Worm (Caenorhabditis elegans): Measurements from ENCODE around the gene frpr-12.

Gene frpr-12

ce11 chrV:8906896-8907295 is 4.1 kb downstream of the frpr-12 start, which contains the start of gene frpr-11:
Gene frpr-11, plus strand, starts transcription at chrV:8907196.
- TF ChIP-seq hlh-13 (GFP tag; optimal IDR thresholded peaks at IDR 0.05) (no peak), pax-1 (tag; optimal IDR thresholded peaks at IDR 0.05) (no peak), unc-86 (tag; optimal IDR thresholded peaks at IDR 0.05) (no peak)

DNA sequence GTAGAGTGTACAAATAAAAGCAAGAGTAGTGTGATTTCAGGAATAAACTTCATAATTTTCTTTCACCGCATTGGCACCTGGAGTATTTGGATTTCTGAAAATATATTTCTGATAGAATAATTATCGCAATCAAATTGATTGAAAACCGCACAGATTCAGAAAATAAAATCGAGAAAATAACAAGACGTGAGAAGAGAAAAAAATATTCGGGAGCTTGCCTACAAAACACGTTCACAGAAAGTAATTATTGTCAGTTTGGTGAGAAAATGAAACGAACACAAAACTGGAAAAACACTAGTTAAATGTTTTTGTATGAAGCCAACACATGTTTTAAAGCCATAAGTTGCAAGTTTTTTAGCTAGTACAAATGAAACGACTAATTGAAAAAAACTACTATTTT is 11.1 kb downstream of the frpr-12 start, which contains the start of gene mod-1:
Gene mod-1 (minus strand): TSS at position 101 of the 400 bp plus-strand sequence.
- no peak for TF ChIP-seq ceh-48 (tag; optimal IDR thresholded peaks at IDR 0.05)
- no peak for TF ChIP-seq pag-3 (tag; optimal IDR thresholded peaks at IDR 0.05; ENCODE audit: borderline replicate concordance)
- TF ChIP-seq ttx-3 (tag; optimal IDR thresholded peaks at IDR 0.05): no peak
- TF ChIP-seq ceh-31 (tag; optimal IDR thresholded peaks at IDR 0.05): no peak
- no peak for TF ChIP-seq madf-2 (tag; optimal IDR thresholded peaks at IDR 0.05)
- TF ChIP-seq hlh-30 (tag; optimal IDR thresholded peaks at IDR 0.05; ENCODE audit: insufficient read depth): no peak
- no peak for TF ChIP-seq syd-9 (tag; optimal IDR thresholded peaks at IDR 0.05)
- TF ChIP-seq ets-4 (tag; optimal IDR thresholded peaks at IDR 0.05): no peak
- no peak for TF ChIP-seq dve-1 (tag; optimal IDR thresholded peaks at IDR 0.05)
- no peak for TF ChIP-seq ztf-16 (tag; optimal IDR thresholded peaks at IDR 0.05)
- TF ChIP-seq hlh-13 (GFP tag; optimal IDR thresholded peaks at IDR 0.05): no peak

ce11 chrV:8922781-8923180 is 20.0 kb downstream of the frpr-12 start, which contains the start of gene ttr-47:
Gene ttr-47, plus strand, starts transcription at chrV:8923088.
- TF ChIP-seq unc-55 (GFP tag; optimal IDR thresholded peaks at IDR 0.05) (peak; percentile 33), lin-11 (tag; optimal IDR thresholded peaks at IDR 0.05) (no peak), elt-2 (tag; optimal IDR thresholded peaks at IDR 0.05) (peak; percentile 47)

ce11 chrV:8927715-8928114 is 24.9 kb downstream of the frpr-12 start:
- TF ChIP-seq Y22D7AL.16 (tag; optimal IDR thresholded peaks at IDR 0.05): no peak
- TF ChIP-seq elt-2 (tag; optimal IDR thresholded peaks at IDR 0.05): no peak

- TF ChIP-seq pqm-1 (tag; optimal IDR thresholded peaks at IDR 0.05) (no peak), unc-55 (GFP tag; optimal IDR thresholded peaks at IDR 0.05) (no peak), ceh-2 (tag; optimal IDR thresholded peaks at IDR 0.05) (no peak), sox-4 (tag; optimal IDR thresholded peaks at IDR 0.05) (no peak), dve-1 (tag; optimal IDR thresholded peaks at IDR 0.05) (no peak), sox-2 (GFP tag; IDR thresholded peaks at IDR 0.05) (no peak), ceh-19 (GFP tag; optimal IDR thresholded peaks at IDR 0.05) (no peak), hlh-8 (tag; optimal IDR thresholded peaks at IDR 0.05) (no peak), ceh-31 (tag; optimal IDR thresholded peaks at IDR 0.05) (no peak), Y22D7AL.16 (tag; optimal IDR thresholded peaks at IDR 0.05) (no peak), ceh-45 (GFP tag; IDR thresholded peaks at IDR 0.05) (no peak)
Observed at ce11 chrV:8928967-8929366, 26.2 kb downstream of the frpr-12 start, which contains the start of gene H14N18.4. Gene H14N18.4, minus strand, starts transcription at chrV:8928978.

DNA sequence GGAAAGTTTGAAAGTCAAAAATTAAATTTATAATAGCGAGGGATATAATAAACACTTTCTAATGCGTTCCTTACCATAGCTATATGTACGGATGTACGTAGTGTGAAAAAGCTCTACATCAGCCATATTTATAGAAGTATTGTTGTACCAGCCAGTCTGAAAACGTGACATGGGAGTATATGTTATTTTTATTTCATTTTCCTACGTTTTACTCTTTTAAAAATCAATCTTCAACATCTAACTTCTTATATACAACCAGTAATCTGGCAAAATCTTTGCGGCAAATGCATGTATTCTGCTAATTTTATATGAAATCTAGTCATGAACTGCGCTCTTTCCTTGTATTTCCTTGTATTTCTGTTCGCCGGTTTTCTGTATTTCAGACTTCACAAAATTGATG is 29.5 kb downstream of the frpr-12 start, which contains the start of gene H14N18.2:
Gene H14N18.2 (plus strand): TSS at position 301 of the 400 bp plus-strand sequence.
- no peak for TF ChIP-seq ceh-6 (GFP tag; optimal IDR thresholded peaks at IDR 0.05)

DNA sequence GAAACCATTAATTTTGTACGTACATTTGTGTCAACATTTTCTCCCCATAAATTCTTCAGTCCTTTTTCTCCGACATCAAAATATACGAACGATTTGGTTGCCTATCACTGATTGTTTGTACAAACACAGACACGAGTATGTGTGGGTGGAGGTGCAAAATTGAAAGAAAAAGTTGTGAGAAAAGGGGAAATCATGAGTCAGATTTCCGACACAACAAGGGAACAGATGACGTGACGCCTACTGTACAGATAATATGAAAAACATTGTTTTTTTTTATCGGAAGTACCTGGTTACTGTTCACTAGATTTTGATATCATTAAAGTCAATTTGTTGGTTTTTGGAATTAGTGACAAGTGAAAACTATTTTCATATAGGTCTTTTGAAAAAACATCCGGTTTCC is 31.5 kb downstream of the frpr-12 start:
- no peak for TF ChIP-seq lim-6 (tag; optimal IDR thresholded peaks at IDR 0.05)
- TF ChIP-seq unc-3 (GFP tag; conservative IDR thresholded peaks at IDR 0.05): no peak
- TF ChIP-seq unc-3 (tag; optimal IDR thresholded peaks at IDR 0.05): no peak

- TF ChIP-seq madf-2 (tag; optimal IDR thresholded peaks at IDR 0.05): no peak
- no peak for TF ChIP-seq odd-2 (tag; optimal IDR thresholded peaks at IDR 0.05)
- TF ChIP-seq mec-3 (tag; optimal IDR thresholded peaks at IDR 0.05; ENCODE audit: borderline replicate concordance): no peak
- no peak for TF ChIP-seq ceh-22 (tag; optimal IDR thresholded peaks at IDR 0.05)
- TF ChIP-seq fkh-6 (tag; optimal IDR thresholded peaks at IDR 0.05): no peak
- no peak for TF ChIP-seq unc-42 (tag; optimal IDR thresholded peaks at IDR 0.05)
- TF ChIP-seq ceh-2 (tag; optimal IDR thresholded peaks at IDR 0.05): no peak
- no peak for TF ChIP-seq rnt-1 (tag; optimal IDR thresholded peaks at IDR 0.05)
- TF ChIP-seq ahr-1 (tag; optimal IDR thresholded peaks at IDR 0.05): no peak
- no peak for TF ChIP-seq C38D4.7 (GFP tag; optimal IDR thresholded peaks at IDR 0.05)
- TF ChIP-seq elt-4 (tag; optimal IDR thresholded peaks at IDR 0.05): no peak
- no peak for TF ChIP-seq hlh-6 (tag; optimal IDR thresholded peaks at IDR 0.05)
Observed at ce11 chrV:8935104-8935503, 32.3 kb downstream of the frpr-12 start.

Data from whole organism, late embryonic.